Worm (Caenorhabditis elegans): ENCODE results near the gene H37A05.2.

The H37A05.2 gene

DNA sequence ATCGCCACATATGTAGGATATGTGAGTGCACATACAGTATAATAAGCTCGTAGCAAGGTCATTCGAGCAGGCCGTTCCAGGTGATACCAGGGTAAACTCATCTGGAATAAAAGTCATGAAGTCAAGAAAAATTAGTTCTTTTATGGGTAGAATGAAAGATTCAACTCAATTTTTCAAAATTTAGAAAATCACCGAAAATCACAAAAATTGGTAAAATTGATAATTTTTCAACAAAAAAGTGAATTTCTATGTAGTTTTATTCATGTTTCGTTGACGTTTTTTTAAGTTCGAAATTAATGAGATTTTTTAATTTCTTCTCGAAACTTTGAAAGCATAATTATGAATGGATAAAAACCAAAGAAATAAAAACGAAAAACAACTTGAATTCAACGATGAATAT, 12.3 kb downstream of the H37A05.2 start, which contains the start of gene F53F4.16:
TSS of gene F53F4.16 (minus strand) at position 101 of the 400 bp plus-strand sequence.
- no peak for TF ChIP-seq pqm-1 (tag; optimal IDR thresholded peaks at IDR 0.05)
- TF ChIP-seq unc-130 (tag; optimal IDR thresholded peaks at IDR 0.05): no peak
- TF ChIP-seq unc-86 (tag; optimal IDR thresholded peaks at IDR 0.05): no peak
- no peak for TF ChIP-seq nhr-90 (tag; optimal IDR thresholded peaks at IDR 0.05; ENCODE audit: poor library complexity)
- no peak for TF ChIP-seq fos-1 (tag; optimal IDR thresholded peaks at IDR 0.05)
- TF ChIP-seq egl-13 (tag; optimal IDR thresholded peaks at IDR 0.05): no peak
- no peak for TF ChIP-seq nhr-20 (tag; optimal IDR thresholded peaks at IDR 0.05)
- TF ChIP-seq skn-1 (tag; optimal IDR thresholded peaks at IDR 0.05): no peak
- TF ChIP-seq zag-1 (tag; optimal IDR thresholded peaks at IDR 0.05): no peak
- no peak for TF ChIP-seq snpc-4 (tag; optimal IDR thresholded peaks at IDR 0.05)
- TF ChIP-seq nhr-11 (tag; optimal IDR thresholded peaks at IDR 0.05): no peak
- TF ChIP-seq lin-39 (tag; optimal IDR thresholded peaks at IDR 0.05): no peak
- no peak for TF ChIP-seq nhr-77 (tag; optimal IDR thresholded peaks at IDR 0.05)
- TF ChIP-seq xbp-1 (tag; optimal IDR thresholded peaks at IDR 0.05): no peak
- no peak for TF ChIP-seq ets-5 (GFP tag; IDR thresholded peaks at IDR 0.05)
- no peak for TF ChIP-seq C04F5.9 (tag; optimal IDR thresholded peaks at IDR 0.05)
- TF ChIP-seq ztf-4 (tag; optimal IDR thresholded peaks at IDR 0.05): no peak
- TF ChIP-seq unc-62 (GFP tag; optimal IDR thresholded peaks at IDR 0.05): no peak

DNA sequence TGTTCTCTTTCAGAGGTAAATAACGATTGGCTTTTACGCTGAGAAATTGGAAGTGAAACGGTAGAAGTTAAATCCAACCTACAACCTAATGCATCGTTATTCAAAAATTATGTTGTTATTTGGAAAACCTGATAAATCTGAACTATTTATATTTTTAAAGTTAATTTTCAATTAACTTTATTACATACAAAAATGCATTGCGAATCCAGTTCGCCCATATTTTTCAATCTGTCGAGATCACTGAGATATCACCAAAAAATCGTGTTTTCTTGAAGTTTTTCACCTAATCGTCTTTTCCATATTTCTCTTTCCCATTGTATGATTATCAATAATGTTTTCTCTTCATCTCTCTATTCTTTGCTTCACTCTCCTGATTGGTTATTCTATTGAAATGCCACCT, 13.4 kb downstream of the H37A05.2 start, which contains the start of gene F53F4.15:
TSS of gene F53F4.15 (plus strand) at position 301 of the 400 bp plus-strand sequence.
- TF ChIP-seq ama-1 (optimal IDR thresholded peaks at IDR 0.05) (no peak), snpc-4 (tag; optimal IDR thresholded peaks at IDR 0.05) (no peak), unc-130 (tag; optimal IDR thresholded peaks at IDR 0.05) (no peak), sox-4 (tag; optimal IDR thresholded peaks at IDR 0.05) (no peak), tbx-2 (tag; optimal IDR thresholded peaks at IDR 0.05) (no peak), rnt-1 (tag; optimal IDR thresholded peaks at IDR 0.05) (no peak), nhr-11 (tag; optimal IDR thresholded peaks at IDR 0.05) (no peak), nhr-28 (tag; optimal IDR thresholded peaks at IDR 0.05) (no peak), mep-1 (tag; optimal IDR thresholded peaks at IDR 0.05) (no peak), pqm-1 (tag; optimal IDR thresholded peaks at IDR 0.05) (no peak), unc-86 (tag; optimal IDR thresholded peaks at IDR 0.05) (no peak), ceh-63 (GFP tag; optimal IDR thresholded peaks at IDR 0.05) (no peak)

DNA sequence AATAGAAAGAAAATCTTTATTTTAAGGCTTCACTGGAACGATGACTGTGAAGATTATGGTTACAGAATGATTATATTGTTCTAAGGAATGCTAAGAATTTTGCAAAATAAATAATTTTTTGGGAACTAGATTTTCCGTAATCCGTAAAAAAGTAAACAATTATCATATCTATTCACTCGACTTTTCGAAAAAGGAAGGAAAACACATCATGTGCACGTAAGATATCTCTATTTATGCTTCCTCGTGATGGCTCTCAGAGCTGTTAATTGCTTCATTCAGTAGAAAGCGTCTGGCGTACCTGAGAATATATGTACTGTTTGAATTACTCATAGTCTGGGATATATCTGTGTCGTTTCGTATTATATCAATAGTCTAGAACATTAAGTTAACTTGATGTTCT, 14.3 kb downstream of the H37A05.2 start, which contains the start of gene srd-11:
TSS of gene srd-11 (minus strand) at position 101 of the 400 bp plus-strand sequence.
- no peak for TF ChIP-seq elt-3 (tag; optimal IDR thresholded peaks at IDR 0.05)
- TF ChIP-seq fkh-4 (tag; optimal IDR thresholded peaks at IDR 0.05; ENCODE audit: borderline replicate concordance): no peak
- no peak for TF ChIP-seq hpl-2 (GFP tag; optimal IDR thresholded peaks at IDR 0.05)
- no peak for TF ChIP-seq aha-1 (tag; optimal IDR thresholded peaks at IDR 0.05)
- TF ChIP-seq ama-1 (optimal IDR thresholded peaks at IDR 0.05): no peak
- TF ChIP-seq efl-1 (optimal IDR thresholded peaks at IDR 0.05): no peak
- TF ChIP-seq efl-1 (GFP tag; optimal IDR thresholded peaks at IDR 0.05 in 1 of 2): peak in 1 of 2 experiments; percentile 26
- no peak for TF ChIP-seq skn-1 (tag; optimal IDR thresholded peaks at IDR 0.05)

DNA sequence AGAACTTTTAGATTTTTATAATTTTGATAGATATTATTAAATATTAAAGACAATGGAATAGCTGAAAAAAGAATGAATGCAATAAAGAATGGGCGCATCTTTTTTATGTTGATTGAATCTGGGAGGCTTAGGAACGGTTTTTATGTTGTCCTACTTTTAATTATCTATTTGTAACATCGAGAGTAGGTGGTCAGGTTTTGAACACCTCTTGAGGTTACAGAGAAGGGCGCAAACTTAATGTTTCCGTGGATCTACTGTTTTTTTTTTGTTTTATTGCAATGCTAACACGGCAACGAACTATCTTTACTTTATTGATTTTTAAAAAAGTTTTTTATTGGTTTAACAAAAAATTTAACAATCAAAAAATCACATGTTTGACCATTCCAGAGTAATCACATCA, 20.2 kb downstream of the H37A05.2 start, which contains the start of gene F53F4.7:
TSS of gene F53F4.7 (minus strand) at position 101 of the 400 bp plus-strand sequence.
- TF ChIP-seq nhr-28 (tag; optimal IDR thresholded peaks at IDR 0.05) (no peak), irx-1 (tag; optimal IDR thresholded peaks at IDR 0.05) (no peak), unc-86 (tag; optimal IDR thresholded peaks at IDR 0.05) (no peak), ceh-63 (GFP tag; optimal IDR thresholded peaks at IDR 0.05) (no peak), zag-1 (tag; optimal IDR thresholded peaks at IDR 0.05) (no peak), nhr-90 (tag; optimal IDR thresholded peaks at IDR 0.05; ENCODE audit: poor library complexity) (no peak), unc-30 (tag; optimal IDR thresholded peaks at IDR 0.05) (no peak), C16A3.4 (tag; optimal IDR thresholded peaks at IDR 0.05) (no peak), dsc-1 (tag; optimal IDR thresholded peaks at IDR 0.05) (no peak), fkh-8 (tag; optimal IDR thresholded peaks at IDR 0.05) (no peak), zip-4 (GFP tag; optimal IDR thresholded peaks at IDR 0.05) (no peak), nhr-19 (GFP tag; conservative IDR thresholded peaks at IDR 0.05) (no peak), hpl-2 (GFP tag; optimal IDR thresholded peaks at IDR 0.05) (no peak), lin-13 (GFP tag; optimal IDR thresholded peaks at IDR 0.05) (no peak), unc-98 (GFP tag; IDR thresholded peaks at IDR 0.05) (no peak), rnt-1 (tag; optimal IDR thresholded peaks at IDR 0.05) (no peak), ceh-90 (tag; optimal IDR thresholded peaks at IDR 0.05) (no peak)
